Worm (Caenorhabditis elegans): ENCODE measurements around the gene str-250.

DNA sequence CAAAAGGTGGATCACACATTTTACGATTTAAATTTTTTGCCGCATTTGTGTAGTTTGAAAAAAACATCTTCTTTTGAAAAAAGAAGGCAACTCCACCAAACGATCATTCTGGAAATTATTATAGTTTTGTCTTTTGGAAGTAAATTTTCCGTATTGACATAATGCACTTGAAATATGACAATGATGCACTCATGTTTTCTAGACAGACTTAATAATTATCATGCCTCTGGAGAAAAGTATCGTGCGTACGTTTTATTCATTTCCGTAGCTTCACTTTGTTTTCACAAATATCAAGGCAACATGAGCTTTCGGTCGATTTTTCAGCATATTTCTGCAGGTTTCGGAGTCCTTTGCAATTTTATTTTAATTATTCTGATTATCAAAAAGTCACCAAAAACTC, at the start of gene str-250:
- TF ChIP-seq lin-1 (GFP tag; IDR thresholded peaks at IDR 0.05) (no peak), zip-11 (GFP tag; IDR thresholded peaks at IDR 0.05) (no peak), nhr-25 (tag; optimal IDR thresholded peaks at IDR 0.05; ENCODE audit: borderline replicate concordance, insufficient read depth) (no peak)
